Worm (Caenorhabditis elegans) whole organism, young adult: Measurements from ENCODE around the gene C04A2.15.

Experiments
- B0035.1 ChIP-seq: sonication (generic microtip); optimal IDR thresholded peaks from 2 replicates; lab custom pipeline; 2016; ENCODE audit warnings: missing genetic modification characterization, mild to moderate bottlenecking, missing compliant biosample characterization, missing genotype, missing genetic modification reagents
- F22D6.2 ChIP-seq: sonication (generic microtip); optimal IDR thresholded peaks from 2 replicates; lab custom pipeline; 2016; ENCODE audit warnings: mild to moderate bottlenecking, missing genetic modification characterization, missing compliant biosample characterization
- F37B4.10 ChIP-seq: fragments of 200-800 bp; sonication (Bioruptor generic); IDR thresholded peaks from 2 replicates; pipeline ENCODE4 v1.3.6; 2022; ENCODE audit warnings: missing genetic modification characterization, missing compliant biosample characterization
- F57A8.1 ChIP-seq: fragments of 200-800 bp; sonication (Bioruptor generic); optimal IDR thresholded peaks from 2 replicates; lab custom pipeline; 2018; ENCODE audit warnings: mild to moderate bottlenecking, missing genetic modification characterization, moderate library complexity, missing compliant biosample characterization
- K12H6.12 ChIP-seq: fragments of 200-800 bp; sonication (Bioruptor generic); optimal IDR thresholded peaks from 2 replicates; lab custom pipeline; 2018; ENCODE audit warnings: mild to moderate bottlenecking, missing genetic modification characterization, missing compliant biosample characterization
- T07F8.4 ChIP-seq: sonication (generic microtip); optimal IDR thresholded peaks from 2 replicates; lab custom pipeline; 2016; ENCODE audit warnings: mild to moderate bottlenecking, missing genetic modification characterization, moderate library complexity, missing compliant biosample characterization
- Y67H2A.10 ChIP-seq: fragments of 200-800 bp; sonication (Bioruptor generic); conservative IDR thresholded peaks from 2 replicates; pipeline ENCODE4 v1.3.6; 2022; ENCODE audit warnings: missing genetic modification reagents, missing genetic modification characterization, missing compliant biosample characterization
- aptf-2 ChIP-seq: fragments of 200-800 bp; sonication (Bioruptor generic); conservative IDR thresholded peaks from 2 replicates; pipeline ENCODE4 v1.3.6; 2022; ENCODE audit warnings: missing genetic modification reagents, missing genetic modification characterization, missing compliant biosample characterization
- attf-3 ChIP-seq: fragments of 200-800 bp; sonication (Bioruptor generic); conservative IDR thresholded peaks from 2 replicates; pipeline ENCODE4 v1.3.6; 2022; ENCODE audit warnings: missing genetic modification reagents, missing genetic modification characterization, missing compliant biosample characterization
- attf-5 ChIP-seq: fragments of 200-800 bp; sonication (Bioruptor generic); optimal IDR thresholded peaks from 2 replicates; lab custom pipeline; 2018; ENCODE audit warnings: mild to moderate bottlenecking, missing genetic modification characterization, missing compliant biosample characterization
- cebp-1 ChIP-seq, 2 experiments: fragments of 200-800 bp in 1 of 2; sonication (Bioruptor generic) in 1 of 2; sonication (generic microtip) in 1 of 2; IDR thresholded peaks in 1 of 2; optimal IDR thresholded peaks in 1 of 2; 2 replicates each; pipeline versions ENCODE4 v1.3.6 to Lab custom; 2017 to 2022; ENCODE audit warnings: missing compliant biosample characterization in 2 of 2, missing genetic modification characterization in 2 of 2, mild to moderate bottlenecking in 1 of 2, missing genetic modification reagents in 1 of 2, moderate library complexity in 1 of 2
- dox-1 ChIP-seq: fragments of 200-800 bp; sonication (Bioruptor generic); IDR thresholded peaks from 2 replicates; pipeline ENCODE4 v1.3.6; 2022; ENCODE audit warnings: missing genetic modification reagents, missing genetic modification characterization, missing compliant biosample characterization
- dpl-1 ChIP-seq: fragments of 150-350 bp; optimal IDR thresholded peaks from 2 replicates; lab custom pipeline; 2014; ENCODE audit warnings: missing biosample characterization, missing genetic modification reagents, missing genetic modification characterization
- egrh-3 ChIP-seq: fragments of 200-800 bp; sonication (Bioruptor generic); IDR thresholded peaks from 2 replicates; pipeline ENCODE4 v1.3.6; 2022; ENCODE audit warnings: missing genetic modification reagents, missing genetic modification characterization, missing compliant biosample characterization
- ekl-4 ChIP-seq: fragments of 200-800 bp; sonication (Bioruptor generic); IDR thresholded peaks from 2 replicates; pipeline ENCODE4 v1.3.6; 2022; ENCODE audit warnings: missing genetic modification reagents, missing genetic modification characterization, missing compliant biosample characterization
- hlh-12 ChIP-seq: sonication (generic microtip); optimal IDR thresholded peaks from 2 replicates; lab custom pipeline; 2016; ENCODE audit warnings: missing genetic modification characterization, missing compliant biosample characterization
- hlh-26 ChIP-seq: fragments of 200-800 bp; sonication (Bioruptor generic); conservative IDR thresholded peaks from 2 replicates; pipeline ENCODE4 v1.3.6; 2022; ENCODE audit warnings: missing genetic modification reagents, missing genetic modification characterization, missing compliant biosample characterization
- hmg-20 ChIP-seq: fragments of 200-800 bp; sonication (Bioruptor generic); IDR thresholded peaks from 2 replicates; pipeline ENCODE4 v1.3.6; 2022; ENCODE audit warnings: missing genetic modification reagents, missing genetic modification characterization, missing compliant biosample characterization
- hrde-1 ChIP-seq: sonication (generic microtip); optimal IDR thresholded peaks from 2 replicates; lab custom pipeline; 2016; ENCODE audit warnings: missing genetic modification characterization, mild to moderate bottlenecking, missing compliant biosample characterization, moderate library complexity, missing genotype, missing genetic modification reagents, borderline replicate concordance
- hsf-1 ChIP-seq: fragments of 200-800 bp; sonication (Bioruptor generic); IDR thresholded peaks from 2 replicates; pipeline ENCODE4 v1.3.6; 2022; ENCODE audit warnings: missing genetic modification reagents, missing genetic modification characterization, missing compliant biosample characterization
- let-526 ChIP-seq: fragments of 200-800 bp; sonication (Bioruptor generic); IDR thresholded peaks from 2 replicates; pipeline ENCODE4 v1.3.6; 2022; ENCODE audit warnings: missing genetic modification reagents, missing genetic modification characterization, missing compliant biosample characterization
- lin-26 ChIP-seq: fragments of 200-800 bp; sonication (Bioruptor generic); IDR thresholded peaks from 2 replicates; pipeline ENCODE4 v1.3.6; 2022; ENCODE audit warnings: missing genetic modification reagents, missing genetic modification characterization, missing compliant biosample characterization
- lin-40 ChIP-seq: sonication (generic microtip); optimal IDR thresholded peaks from 2 replicates; lab custom pipeline; 2016; ENCODE audit warnings: missing genetic modification characterization, mild to moderate bottlenecking, missing compliant biosample characterization, missing genotype, missing genetic modification reagents
- lin-54 ChIP-seq: fragments of 200-800 bp; sonication (Bioruptor generic); optimal IDR thresholded peaks from 2 replicates; lab custom pipeline; 2018; ENCODE audit warnings: mild to moderate bottlenecking, missing genetic modification characterization, missing compliant biosample characterization
- lir-1 ChIP-seq: fragments of 200-800 bp; sonication (Bioruptor generic); conservative IDR thresholded peaks from 2 replicates; pipeline ENCODE4 v1.3.6; 2022; ENCODE audit warnings: missing genetic modification reagents, missing genetic modification characterization, missing compliant biosample characterization
- lsl-1 ChIP-seq: fragments of 200-800 bp; sonication (Bioruptor generic); optimal IDR thresholded peaks from 2 replicates; lab custom pipeline; 2018; ENCODE audit warnings: mild to moderate bottlenecking, missing genetic modification characterization, moderate library complexity, missing compliant biosample characterization
- madf-10 ChIP-seq: sonication (generic microtip); optimal IDR thresholded peaks from 2 replicates; lab custom pipeline; 2016; ENCODE audit warnings: mild to moderate bottlenecking, missing genetic modification characterization, missing compliant biosample characterization
- mcd-1 ChIP-seq: fragments of 200-800 bp; sonication (Bioruptor generic); IDR thresholded peaks from 2 replicates; pipeline ENCODE4 v1.3.6; 2022; ENCODE audit warnings: missing genetic modification reagents, missing genetic modification characterization, missing compliant biosample characterization
- mel-28 ChIP-seq: sonication (generic microtip); optimal IDR thresholded peaks from 2 replicates; lab custom pipeline; 2016; ENCODE audit warnings: borderline replicate concordance, mild to moderate bottlenecking, missing genetic modification characterization, missing compliant biosample characterization
- mes-4 ChIP-seq: sonication (generic microtip); optimal IDR thresholded peaks from 2 replicates; lab custom pipeline; 2016; ENCODE audit warnings: missing genotype, missing genetic modification characterization, missing compliant biosample characterization
- nfyb-1 ChIP-seq: fragments of 200-800 bp; sonication (Bioruptor generic); IDR thresholded peaks from 2 replicates; pipeline ENCODE4 v1.3.6; 2022; ENCODE audit warnings: missing genetic modification reagents, missing genetic modification characterization, missing compliant biosample characterization
- nhr-80 ChIP-seq: sonication (generic microtip); optimal IDR thresholded peaks from 2 replicates; lab custom pipeline; 2016; ENCODE audit warnings: missing genetic modification characterization, missing compliant biosample characterization
- rcor-1 ChIP-seq: fragments of 200-800 bp; sonication (Bioruptor generic); IDR thresholded peaks from 2 replicates; pipeline ENCODE4 v1.3.6; 2022; ENCODE audit warnings: missing genetic modification reagents, missing genetic modification characterization, missing compliant biosample characterization
- repo-1 ChIP-seq: sonication (generic microtip); optimal IDR thresholded peaks from 2 replicates; lab custom pipeline; 2017; ENCODE audit warnings: mild to moderate bottlenecking, missing genetic modification characterization, missing compliant biosample characterization
- snpc-4 ChIP-seq, 5 experiments: fragments of 150-350 bp in 1 of 5; sonication (generic microtip) in 4 of 5; optimal IDR thresholded peaks; 2 replicates each; lab custom pipeline; 2014 to 2018; ENCODE audit warnings: missing genetic modification characterization in 5 of 5, missing biosample characterization in 3 of 5, antibody characterized with exemption in 2 of 5, mild to moderate bottlenecking in 2 of 5, missing compliant biosample characterization in 2 of 5, missing genotype in 2 of 5, moderate library complexity in 2 of 5, missing genetic modification reagents in 1 of 5
- somi-1 ChIP-seq: fragments of 200-800 bp; sonication (Bioruptor generic); optimal IDR thresholded peaks from 2 replicates; lab custom pipeline; 2018; ENCODE audit warnings: mild to moderate bottlenecking, missing genetic modification characterization, missing compliant biosample characterization
- tbp1 ChIP-seq: fragments of 200-800 bp; sonication (Bioruptor generic); optimal IDR thresholded peaks from 2 replicates; lab custom pipeline; 2018; ENCODE audit warnings: mild to moderate bottlenecking, missing genetic modification characterization, missing compliant biosample characterization
- tlf-1 ChIP-seq: fragments of 200-800 bp; sonication (Bioruptor generic); optimal IDR thresholded peaks from 2 replicates; lab custom pipeline; 2018; ENCODE audit warnings: mild to moderate bottlenecking, missing genetic modification characterization, missing compliant biosample characterization
- unc-130 ChIP-seq: sonication (generic microtip); optimal IDR thresholded peaks from 2 replicates; lab custom pipeline; 2016; ENCODE audit warnings: missing genetic modification reagents, missing genetic modification characterization, missing compliant biosample characterization
- unc-62 ChIP-seq: fragments of 150-350 bp; optimal IDR thresholded peaks from 2 replicates; lab custom pipeline; 2014; ENCODE audit warnings: missing biosample characterization, missing genetic modification reagents, missing genetic modification characterization
- zim-3 ChIP-seq: sonication (generic microtip); optimal IDR thresholded peaks from 2 replicates; lab custom pipeline; 2017; ENCODE audit warnings: mild to moderate bottlenecking, missing genetic modification characterization, moderate library complexity, missing compliant biosample characterization
- ztf-18 ChIP-seq: sonication (generic microtip); optimal IDR thresholded peaks from 2 replicates; lab custom pipeline; 2016; ENCODE audit warnings: missing genotype, mild to moderate bottlenecking, missing genetic modification characterization, missing compliant biosample characterization
- ztf-22 ChIP-seq: fragments of 200-800 bp; sonication (Bioruptor generic); optimal IDR thresholded peaks from 2 replicates; lab custom pipeline; 2018; ENCODE audit warnings: mild to moderate bottlenecking, missing genetic modification characterization, moderate library complexity, missing compliant biosample characterization
- ztf-25 ChIP-seq: fragments of 200-800 bp; sonication (Bioruptor generic); IDR thresholded peaks from 2 replicates; pipeline ENCODE4 v1.3.6; 2022; ENCODE audit warnings: missing genetic modification reagents, missing genetic modification characterization, missing compliant biosample characterization
- ztf-28 ChIP-seq: fragments of 200-800 bp; sonication (Bioruptor generic); IDR thresholded peaks from 2 replicates; pipeline ENCODE4 v1.3.6; 2022; ENCODE audit warnings: missing genetic modification reagents, missing genetic modification characterization, missing compliant biosample characterization

Gene C04A2.15

DNA sequence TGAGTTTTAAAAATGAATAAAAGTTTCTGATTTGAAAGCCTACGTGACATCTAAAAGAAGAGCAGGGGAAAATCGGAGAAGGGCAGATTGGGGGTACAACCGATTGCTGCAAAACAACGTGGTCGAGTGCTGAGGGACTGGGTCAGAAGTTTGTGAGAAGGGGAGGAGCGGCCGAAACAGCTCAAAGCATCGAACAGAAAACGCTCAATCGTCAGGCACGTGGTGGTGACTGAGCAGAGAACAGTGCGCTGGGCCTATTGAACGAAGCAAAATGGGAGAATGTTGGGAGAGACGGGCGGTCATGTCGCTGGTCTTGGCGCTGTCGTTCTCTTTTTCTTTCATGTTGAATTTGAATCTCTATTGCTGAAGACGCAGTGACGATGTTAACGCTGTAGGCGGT, 39.1 kb downstream of the C04A2.15 start (continued):
- TF ChIP-seq snpc-4 (GFP tag; optimal IDR thresholded peaks at IDR 0.05; lab: Kevin White, UChicago) (no peak), snpc-4 (tag; optimal IDR thresholded peaks at IDR 0.05; lab: Kevin White, UChicago) (peak in 2 of 4 experiments; percentile 9 to 25), T07F8.4 (tag; lab: Kevin White, UChicago) (no peak), hlh-26 (GFP tag; lab: Robert Waterston, UW) (no peak), hrde-1 (peak; percentile 6), egrh-3 (peak; percentile 60), hlh-12 (tag; lab: Kevin White, UChicago) (no peak), Y67H2A.10 (no peak), mcd-1 (GFP tag; lab: Robert Waterston, UW) (peak; percentile 35; the same call in 1 of the 2 replicates), lin-54 (GFP tag; lab: Kevin White, UChicago) (peak; percentile 35), ztf-18 (tag; lab: Kevin White, UChicago) (peak; percentile 9), cebp-1 (GFP tag; IDR thresholded peaks at IDR 0.05; lab: Robert Waterston, UW) (no peak), cebp-1 (tag; optimal IDR thresholded peaks at IDR 0.05; lab: Kevin White, UChicago) (peak; percentile 75), dpl-1 (GFP tag; lab: Kevin White, UChicago) (no peak), madf-10 (tag; lab: Kevin White, UChicago) (peak; percentile 39), F37B4.10 (GFP tag; lab: Robert Waterston, UW) (0 out of 2 replicates have a peak, but pooled peaks have one; percentile 78), ekl-4 (GFP tag; lab: Robert Waterston, UW) (no peak), F22D6.2 (tag; lab: Kevin White, UChicago) (peak; percentile 9), F57A8.1 (GFP tag; lab: Kevin White, UChicago) (no peak), repo-1 (tag; lab: Kevin White, UChicago) (peak; percentile 5), somi-1 (peak; percentile 30), lin-26 (GFP tag; lab: Robert Waterston, UW) (peak; percentile 71), tlf-1 (GFP tag; lab: Kevin White, UChicago) (peak; percentile 46)

DNA sequence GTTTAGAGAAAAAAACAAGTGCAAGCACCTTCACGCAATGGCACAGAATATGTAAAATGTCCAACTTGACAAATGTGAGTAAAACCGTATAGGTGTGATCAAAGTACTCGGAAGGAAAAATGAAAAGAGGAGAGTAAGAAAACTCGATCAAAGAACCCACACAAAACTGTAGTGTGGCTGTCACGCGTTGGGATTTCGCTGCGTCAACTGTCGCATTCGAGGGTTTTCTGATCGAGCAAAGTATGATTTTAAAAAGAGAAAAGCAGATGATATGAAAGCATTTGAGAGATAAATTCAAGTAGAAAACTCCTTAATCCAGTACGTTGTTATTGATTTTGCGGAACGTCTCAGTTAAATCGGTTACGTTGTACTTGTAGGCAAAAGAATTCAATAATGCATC, 39.8 kb downstream of the C04A2.15 start:
- no peak for TF ChIP-seq B0035.1 (tag; lab: Kevin White, UChicago)
- no peak for TF ChIP-seq cebp-1 (GFP tag; IDR thresholded peaks at IDR 0.05; lab: Robert Waterston, UW)
- TF ChIP-seq cebp-1 (tag; optimal IDR thresholded peaks at IDR 0.05; lab: Kevin White, UChicago), result peak; percentile 35
- no peak for TF ChIP-seq ztf-25 (GFP tag; lab: Robert Waterston, UW)
- 0 out of 2 replicates have a peak, but pooled peaks have one; percentile 16 for TF ChIP-seq hsf-1 (GFP tag; lab: Robert Waterston, UW)
- no peak for TF ChIP-seq unc-130
- TF ChIP-seq zim-3 (tag; lab: Kevin White, UChicago), result no peak
- no peak for TF ChIP-seq Y67H2A.10
- no peak for TF ChIP-seq rcor-1 (GFP tag; lab: Robert Waterston, UW)
- no peak for TF ChIP-seq hmg-20 (GFP tag; lab: Robert Waterston, UW)
- no peak for TF ChIP-seq mel-28 (tag; lab: Kevin White, UChicago)
- TF ChIP-seq let-526 (GFP tag; lab: Robert Waterston, UW), result peak; percentile 48; the same call in 1 of the 2 replicates
- no peak for TF ChIP-seq ztf-28 (GFP tag; lab: Robert Waterston, UW)
- TF ChIP-seq lin-40 (tag; lab: Kevin White, UChicago), result peak; percentile 5
- TF ChIP-seq nhr-80, result peak; percentile 33
- no peak for TF ChIP-seq K12H6.12 (tag; lab: Kevin White, UChicago)
- no peak for TF ChIP-seq lsl-1
- no peak for TF ChIP-seq aptf-2 (GFP tag; lab: Robert Waterston, UW)
- peak; percentile 24 for TF ChIP-seq unc-62 (GFP tag; lab: Kevin White, UChicago)
- peak; percentile 21 for TF ChIP-seq attf-5 (GFP tag; lab: Kevin White, UChicago)
- TF ChIP-seq nfyb-1 (GFP tag; lab: Robert Waterston, UW), result peak; percentile 46; the same call in 1 of the 2 replicates
- TF ChIP-seq lir-1 (GFP tag; lab: Robert Waterston, UW), result 0 out of 2 replicates have a peak, but pooled peaks have one; percentile 50
- peak; percentile 42 for TF ChIP-seq lin-54 (GFP tag; lab: Kevin White, UChicago)
- no peak for TF ChIP-seq ztf-22 (GFP tag; lab: Kevin White, UChicago)
- peak; percentile 30 for TF ChIP-seq somi-1
- TF ChIP-seq dox-1 (GFP tag; lab: Robert Waterston, UW), result no peak
- TF ChIP-seq tbp1 (GFP tag; lab: Kevin White, UChicago), result peak; percentile 36
- no peak for TF ChIP-seq mes-4
- TF ChIP-seq attf-3 (GFP tag; lab: Robert Waterston, UW), result no peak
